Fruit fly (Drosophila melanogaster) whole organism, embryonic: ENCODE measurements around the gene GCS2beta.
A peak's percentile ranks its signal among the peaks of the same experiment; 100 is the strongest.

Source experiments
- CG10274 ChIP-seq: fragments of 200-800 bp; sonication (Bioruptor generic); optimal IDR thresholded peaks from 3 replicates; lab custom pipeline; 2017; ENCODE audit warnings: missing biosample characterization, mild to moderate bottlenecking, missing genetic modification characterization
- CG10565 ChIP-seq: fragments of 200-800 bp; sonication (Bioruptor generic); optimal IDR thresholded peaks from 3 replicates; lab custom pipeline; 2016; ENCODE audit warnings: missing biosample characterization, mild to moderate bottlenecking, missing genetic modification characterization
- CG10654 ChIP-seq: fragments of 200-800 bp; sonication (Bioruptor generic); optimal IDR thresholded peaks from 2 replicates; lab custom pipeline; 2016; ENCODE audit warnings: missing biosample characterization, missing genetic modification characterization
- CG12659 ChIP-seq: fragments of 200-800 bp; sonication (Bioruptor generic); optimal IDR thresholded peaks from 3 replicates; lab custom pipeline; 2017; ENCODE audit warnings: mild to moderate bottlenecking, missing biosample characterization, missing genetic modification reagents, missing genetic modification characterization
- CG14965 ChIP-seq: fragments of 200-800 bp; sonication (Bioruptor generic); optimal IDR thresholded peaks from 2 replicates; lab custom pipeline; 2016; ENCODE audit warnings: missing biosample characterization, missing genetic modification characterization, borderline replicate concordance
- CG16815 ChIP-seq: fragments of 200-800 bp; sonication (Bioruptor generic); optimal IDR thresholded peaks from 3 replicates; lab custom pipeline; 2017; ENCODE audit warnings: missing biosample characterization, mild to moderate bottlenecking, missing genetic modification characterization
- CG17912 ChIP-seq: fragments of 200-800 bp; sonication (Bioruptor generic); optimal IDR thresholded peaks from 2 replicates; lab custom pipeline; 2018; ENCODE audit warnings: missing biosample characterization, mild to moderate bottlenecking, missing genetic modification characterization
- CG18262 ChIP-seq: fragments of 200-800 bp; optimal IDR thresholded peaks from 3 replicates; lab custom pipeline; 2019; ENCODE audit warnings: missing biosample characterization, mild to moderate bottlenecking, missing genetic modification characterization, moderate library complexity
- CG18599 ChIP-seq: fragments of 200-800 bp; sonication (Bioruptor generic); optimal IDR thresholded peaks from 3 replicates; lab custom pipeline; 2017; ENCODE audit warnings: missing biosample characterization, missing genetic modification characterization, mild to moderate bottlenecking, moderate library complexity, missing genetic modification reagents
- CG2199 ChIP-seq: fragments of 200-800 bp; sonication (Bioruptor generic); IDR thresholded peaks from 3 replicates; pipeline ENCODE4 v1.3.6; 2022; ENCODE audit warnings: missing biosample characterization, missing genetic modification characterization
- CG2678 ChIP-seq: fragments of 200-800 bp; sonication (Bioruptor generic); optimal IDR thresholded peaks from 3 replicates; lab custom pipeline; 2019; ENCODE audit warnings: missing biosample characterization, mild to moderate bottlenecking, missing genetic modification characterization, moderate library complexity
- CG31441 ChIP-seq: fragments of 200-800 bp; sonication (Bioruptor generic); IDR thresholded peaks from 2 replicates; pipeline ENCODE4 v1.3.6; 2022; ENCODE audit warnings: missing biosample characterization, missing genetic modification characterization
- CG32532 ChIP-seq: fragments of 200-800 bp; sonication (Bioruptor generic); IDR thresholded peaks from 2 replicates; pipeline ENCODE4 v1.3.6; 2022; ENCODE audit warnings: missing biosample characterization, missing genetic modification characterization
- CG6272 ChIP-seq: fragments of 200-800 bp; sonication (Bioruptor generic); IDR thresholded peaks from 2 replicates; pipeline ENCODE4 v1.3.6; 2022; ENCODE audit warnings: missing biosample characterization, missing genetic modification characterization
- CG7372 ChIP-seq: fragments of 200-800 bp; sonication (Bioruptor generic); IDR thresholded peaks from 2 replicates; pipeline ENCODE4 v1.3.6; 2022; ENCODE audit warnings: missing biosample characterization, missing genetic modification characterization
- CG8089 ChIP-seq: fragments of 200-800 bp; sonication (Bioruptor generic); optimal IDR thresholded peaks from 3 replicates; lab custom pipeline; 2016; ENCODE audit warnings: missing biosample characterization, missing genetic modification characterization
- CG8478 ChIP-seq: fragments of >200 bp; optimal IDR thresholded peaks from 2 replicates; lab custom pipeline; 2018
- CG8765 ChIP-seq: fragments of 200-800 bp; sonication (Bioruptor generic); IDR thresholded peaks from 2 replicates; pipeline ENCODE4 v1.3.6; 2022; ENCODE audit warnings: missing biosample characterization, missing genetic modification characterization
- Dip2 ChIP-seq: fragments of 200-800 bp; sonication (Bioruptor generic); IDR thresholded peaks from 2 replicates; pipeline ENCODE4 v1.3.6; 2022; ENCODE audit warnings: missing biosample characterization, missing genetic modification characterization
- Doc2 ChIP-seq: fragments of 200-800 bp; sonication (Bioruptor generic); IDR thresholded peaks from 2 replicates; pipeline ENCODE4 v1.3.6; 2022; ENCODE audit warnings: missing biosample characterization, missing genetic modification characterization
- Doc3 ChIP-seq: fragments of 200-800 bp; sonication (Bioruptor generic); IDR thresholded peaks from 3 replicates; pipeline ENCODE4 v1.3.6; 2022; ENCODE audit warnings: missing biosample characterization, missing genetic modification characterization; ENCODE audit not compliant: partially characterized antibody
- Elba2 ChIP-seq: fragments of 200-800 bp; sonication (Bioruptor generic); optimal IDR thresholded peaks from 3 replicates; lab custom pipeline; 2016; ENCODE audit warnings: missing biosample characterization, missing genetic modification characterization
- Fer3 ChIP-seq: fragments of 200-800 bp; sonication (Bioruptor generic); optimal IDR thresholded peaks from 2 replicates; lab custom pipeline; 2018; ENCODE audit warnings: missing biosample characterization, mild to moderate bottlenecking, missing genetic modification characterization, moderate library complexity
- Lim3 ChIP-seq: fragments of 200-800 bp; sonication (Bioruptor generic); IDR thresholded peaks from 2 replicates; pipeline ENCODE4 v1.3.6; 2022; ENCODE audit warnings: missing biosample characterization, missing genetic modification characterization
- NFAT ChIP-seq: fragments of 200-800 bp; sonication (Bioruptor generic); IDR thresholded peaks from 2 replicates; pipeline ENCODE4 v1.3.6; 2022; ENCODE audit warnings: missing biosample characterization, missing genetic modification characterization
- PHDP ChIP-seq: fragments of 200-800 bp; sonication (Bioruptor generic); optimal IDR thresholded peaks from 3 replicates; lab custom pipeline; 2018; ENCODE audit warnings: missing biosample characterization, mild to moderate bottlenecking, missing genetic modification characterization, moderate library complexity
- Sin3A ChIP-seq: fragments of >200 bp; optimal IDR thresholded peaks from 2 replicates; lab custom pipeline; 2018
- Sry-β ChIP-seq: fragments of 200-800 bp; sonication (Bioruptor generic); optimal IDR thresholded peaks from 2 replicates; lab custom pipeline; 2018; ENCODE audit warnings: missing biosample characterization, mild to moderate bottlenecking, missing genetic modification characterization, moderate library complexity
- cas ChIP-seq: fragments of 200-800 bp; sonication (Bioruptor generic); IDR thresholded peaks from 2 replicates; pipeline ENCODE4 v1.3.6; 2022; ENCODE audit warnings: missing biosample characterization, missing genetic modification characterization
- caup ChIP-seq: fragments of 200-800 bp; sonication (Bioruptor generic); optimal IDR thresholded peaks from 3 replicates; lab custom pipeline; 2017; ENCODE audit warnings: missing biosample characterization, mild to moderate bottlenecking, missing genetic modification characterization, moderate library complexity; ENCODE audit not compliant: severe bottlenecking
- chif ChIP-seq, 2 experiments: fragments of 200-800 bp; sonication (Bioruptor generic); optimal IDR thresholded peaks; 3 replicates each; lab custom pipeline; 2016; ENCODE audit warnings: missing biosample characterization in 2 of 2, missing genetic modification characterization in 2 of 2
- chm ChIP-seq: fragments of 200-800 bp; sonication (Bioruptor generic); IDR thresholded peaks from 2 replicates; pipeline ENCODE4 v1.3.6; 2022; ENCODE audit warnings: missing biosample characterization, missing genetic modification characterization
- croc ChIP-seq: fragments of 200-800 bp; sonication (Bioruptor generic); conservative IDR thresholded peaks from 3 replicates; pipeline ENCODE4 v1.3.6; 2022; ENCODE audit warnings: missing biosample characterization, missing genetic modification characterization
- cwo ChIP-seq: fragments of 200-800 bp; sonication (Bioruptor generic); optimal IDR thresholded peaks from 3 replicates; lab custom pipeline; 2017; ENCODE audit warnings: missing biosample characterization, missing genetic modification characterization, mild to moderate bottlenecking, moderate library complexity, missing genetic modification reagents
- en ChIP-seq: fragments of 200-800 bp; sonication (Bioruptor generic); optimal IDR thresholded peaks from 2 replicates; lab custom pipeline; 2016; ENCODE audit warnings: missing biosample characterization, missing genetic modification characterization
- fd102C ChIP-seq: fragments of 200-800 bp; sonication (Bioruptor generic); optimal IDR thresholded peaks from 2 replicates; lab custom pipeline; 2018; ENCODE audit warnings: missing biosample characterization, mild to moderate bottlenecking, missing genetic modification characterization, moderate library complexity
- gfzf ChIP-seq: fragments of 200-800 bp; sonication (Bioruptor generic); optimal IDR thresholded peaks from 2 replicates; lab custom pipeline; 2016; ENCODE audit warnings: missing biosample characterization, mild to moderate bottlenecking, missing genetic modification characterization, moderate library complexity
- jigr1 ChIP-seq: fragments of 200-800 bp; sonication (Bioruptor generic); IDR thresholded peaks from 3 replicates; pipeline ENCODE4 v1.3.6; 2022; ENCODE audit warnings: missing biosample characterization, missing genetic modification characterization
- maf-S ChIP-seq: fragments of 200-800 bp; sonication (Bioruptor generic); optimal IDR thresholded peaks from 2 replicates; lab custom pipeline; 2016; ENCODE audit warnings: missing biosample characterization, missing genetic modification characterization
- mam ChIP-seq: fragments of 200-800 bp; sonication (Bioruptor generic); optimal IDR thresholded peaks from 3 replicates; lab custom pipeline; 2016; ENCODE audit warnings: missing biosample characterization, missing genetic modification characterization
- mirr ChIP-seq: fragments of 200-800 bp; sonication (Bioruptor generic); optimal IDR thresholded peaks from 3 replicates; lab custom pipeline; 2018; ENCODE audit warnings: missing biosample characterization, mild to moderate bottlenecking, missing genetic modification characterization
- mld ChIP-seq: fragments of 200-800 bp; sonication (Bioruptor generic); IDR thresholded peaks from 3 replicates; pipeline ENCODE4 v1.3.6; 2022; ENCODE audit warnings: missing biosample characterization, missing genetic modification characterization; ENCODE audit not compliant: partially characterized antibody
- nerfin-1 ChIP-seq: fragments of 200-800 bp; sonication (Bioruptor generic); optimal IDR thresholded peaks from 3 replicates; lab custom pipeline; 2019; ENCODE audit warnings: missing biosample characterization, mild to moderate bottlenecking, missing genetic modification characterization, moderate library complexity
- onecut ChIP-seq: fragments of 200-800 bp; sonication (Bioruptor generic); IDR thresholded peaks from 2 replicates; pipeline ENCODE4 v1.3.6; 2022; ENCODE audit warnings: missing biosample characterization, missing genetic modification characterization
- otp ChIP-seq: fragments of 200-800 bp; sonication (Bioruptor generic); IDR thresholded peaks from 3 replicates; pipeline ENCODE4, ENCODE4 v1.3.6; 2022; ENCODE audit warnings: missing biosample characterization, missing genetic modification characterization
- pb ChIP-seq: fragments of 200-800 bp; sonication (Bioruptor generic); optimal IDR thresholded peaks from 3 replicates; lab custom pipeline; 2016; ENCODE audit warnings: missing biosample characterization, missing genetic modification characterization
- prd ChIP-seq, 3 experiments: fragments of >200 bp in 2 of 3; fragments of 200-800 bp in 1 of 3; sonication (Bioruptor generic) in 1 of 3; optimal IDR thresholded peaks in 2 of 3; IDR thresholded peaks in 1 of 3; 2 replicates in 2 of 3; 3 replicates in 1 of 3; pipeline versions ENCODE4 v1.3.6 to Lab custom; 2017 to 2022; ENCODE audit warnings: missing biosample characterization in 1 of 3, missing genetic modification characterization in 1 of 3
- pzg ChIP-seq: fragments of 200-800 bp; sonication (Bioruptor generic); optimal IDR thresholded peaks from 3 replicates; lab custom pipeline; 2018; ENCODE audit warnings: missing biosample characterization, mild to moderate bottlenecking, missing genetic modification characterization, moderate library complexity
- ro ChIP-seq: fragments of 200-800 bp; sonication (Bioruptor generic); IDR thresholded peaks from 2 replicates; pipeline ENCODE4 v1.3.6; 2022; ENCODE audit warnings: missing biosample characterization, missing genetic modification characterization
- schlank ChIP-seq: fragments of 200-800 bp; sonication (Bioruptor generic); optimal IDR thresholded peaks from 2 replicates; lab custom pipeline; 2018; ENCODE audit warnings: missing biosample characterization, mild to moderate bottlenecking, missing genetic modification characterization
- sqz ChIP-seq: fragments of 200-800 bp; sonication (Bioruptor generic); optimal IDR thresholded peaks from 3 replicates; lab custom pipeline; 2018; ENCODE audit warnings: missing biosample characterization, mild to moderate bottlenecking, missing genetic modification characterization
- vvl ChIP-seq: fragments of 200-800 bp; sonication (Bioruptor generic); IDR thresholded peaks from 2 replicates; pipeline ENCODE4 v1.3.6; 2022; ENCODE audit warnings: missing biosample characterization, missing genetic modification characterization

The GCS2beta gene

dm6 chr2L:17470630-17471029 lies 13.5 kb downstream of the GCS2beta start (continued):
- TF ChIP-seq CG8089 (GFP tag; lab: Kevin White, UChicago) (no peak), vvl (GFP tag; lab: Robert Waterston, UW) (no peak), CG17912 (GFP tag; lab: Kevin White, UChicago) (no peak), CG12659 (peak; percentile 57), Elba2 (no peak), CG8765 (GFP tag; lab: Robert Waterston, UW) (no peak), CG18599 (GFP tag; lab: Kevin White, UChicago) (peak; percentile 92), fd102C (GFP tag; lab: Kevin White, UChicago) (no peak), caup (peak; percentile 94), CG10654 (GFP tag; lab: Kevin White, UChicago) (no peak), maf-S (peak; percentile 46), nerfin-1 (tag; lab: Kevin White, UChicago) (no peak), CG6272 (GFP tag; lab: Robert Waterston, UW) (no peak), croc (GFP tag; lab: Robert Waterston, UW) (no peak), sqz (GFP tag; lab: Kevin White, UChicago) (no peak), CG7372 (no peak), CG8478 (no peak), chif (GFP tag; optimal IDR thresholded peaks at IDR 0.05; lab: Kevin White, UChicago) (peak in 1 of 2 experiments; percentile 27), otp (GFP tag; lab: Robert Waterston, UW) (no peak), Doc3 (GFP tag; lab: Robert Waterston, UW) (no peak), pb (no peak), cas (GFP tag; lab: Robert Waterston, UW) (no peak), gfzf (GFP tag; lab: Kevin White, UChicago) (no peak), mld (GFP tag; lab: Robert Waterston, UW) (no peak), mam (peak; percentile 49), Sry-β (GFP tag; lab: Kevin White, UChicago) (no peak), CG32532 (GFP tag; lab: Robert Waterston, UW) (no peak; the same call in 1 of the 2 replicates), PHDP (tag; lab: Kevin White, UChicago) (peak; percentile 85), Dip2 (GFP tag; lab: Robert Waterston, UW) (no peak), en (no peak), Doc2 (GFP tag; lab: Robert Waterston, UW) (no peak), NFAT (GFP tag; lab: Robert Waterston, UW) (no peak), CG31441 (GFP tag; lab: Robert Waterston, UW) (no peak), CG14965 (GFP tag; lab: Kevin White, UChicago) (no peak), prd (optimal IDR thresholded peaks at IDR 0.05; lab: Kevin White, UChicago) (no peak), prd (GFP tag; IDR thresholded peaks at IDR 0.05; lab: Robert Waterston, UW) (no peak), chm (GFP tag; lab: Robert Waterston, UW) (no peak), cwo (GFP tag; lab: Kevin White, UChicago) (peak; percentile 62), CG16815 (GFP tag; lab: Kevin White, UChicago) (no peak), CG18262 (no peak), Lim3 (GFP tag; lab: Robert Waterston, UW) (no peak), Sin3A (lab: Kevin White, UChicago) (no peak), jigr1 (GFP tag; lab: Robert Waterston, UW) (no peak), mirr (GFP tag; lab: Kevin White, UChicago) (peak; percentile 62), schlank (tag; lab: Kevin White, UChicago) (peak; percentile 86), CG2199 (GFP tag; lab: Robert Waterston, UW) (no peak), CG10565 (GFP tag; lab: Kevin White, UChicago) (no peak), CG2678 (tag; lab: Kevin White, UChicago) (peak; percentile 83), CG10274 (no peak), pzg (GFP tag; lab: Kevin White, UChicago) (peak; percentile 2), onecut (GFP tag; lab: Robert Waterston, UW) (no peak), ro (no peak), Fer3 (peak; percentile 88)
